Worm (Caenorhabditis elegans): ENCODE data around the gene kin-21.

Gene kin-21

DNA sequence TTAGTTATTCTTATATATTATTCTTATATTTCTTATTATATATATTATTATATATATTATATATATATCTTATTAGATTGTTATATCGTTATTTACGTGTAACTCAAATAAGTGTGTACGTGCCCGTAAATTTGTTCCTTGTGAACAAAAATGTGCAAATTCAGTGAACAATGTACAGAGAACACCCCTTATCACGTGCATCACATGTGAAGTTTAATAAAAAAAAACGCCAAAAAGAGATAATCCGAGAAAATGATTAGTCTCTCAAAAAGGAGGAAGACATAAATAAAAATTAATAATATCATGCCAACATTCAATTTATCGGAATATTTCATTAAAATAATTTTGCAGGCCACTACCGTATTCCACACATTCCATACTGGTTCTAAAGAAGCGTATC is 33.0 kb upstream of the kin-21 start:
- TF ChIP-seq ets-4 (GFP tag; optimal IDR thresholded peaks at IDR 0.05) (no peak), cebp-2 (GFP tag; IDR thresholded peaks at IDR 0.05) (no peak), lsl-1 (GFP tag; optimal IDR thresholded peaks at IDR 0.05) (no peak), F55B11.4 (tag; optimal IDR thresholded peaks at IDR 0.05; ENCODE audit: borderline replicate concordance, insufficient read depth) (no peak), lag-1 (GFP tag; IDR thresholded peaks at IDR 0.05) (no peak), cebp-1 (GFP tag; IDR thresholded peaks at IDR 0.05) (no peak), cebp-1 (tag; optimal IDR thresholded peaks at IDR 0.05) (no peak), nhr-179 (tag; optimal IDR thresholded peaks at IDR 0.05) (no peak), efl-1 (GFP tag; optimal IDR thresholded peaks at IDR 0.05) (no peak), him-1 (tag; optimal IDR thresholded peaks at IDR 0.05) (no peak), let-607 (tag; optimal IDR thresholded peaks at IDR 0.05) (no peak), unc-130 (GFP tag; optimal IDR thresholded peaks at IDR 0.05) (no peak), sptf-2 (GFP tag; optimal IDR thresholded peaks at IDR 0.05) (no peak), fkh-3 (tag; optimal IDR thresholded peaks at IDR 0.05) (no peak), bed-1 (GFP tag; IDR thresholded peaks at IDR 0.05) (no peak), athp-1 (tag; optimal IDR thresholded peaks at IDR 0.05) (no peak)

DNA sequence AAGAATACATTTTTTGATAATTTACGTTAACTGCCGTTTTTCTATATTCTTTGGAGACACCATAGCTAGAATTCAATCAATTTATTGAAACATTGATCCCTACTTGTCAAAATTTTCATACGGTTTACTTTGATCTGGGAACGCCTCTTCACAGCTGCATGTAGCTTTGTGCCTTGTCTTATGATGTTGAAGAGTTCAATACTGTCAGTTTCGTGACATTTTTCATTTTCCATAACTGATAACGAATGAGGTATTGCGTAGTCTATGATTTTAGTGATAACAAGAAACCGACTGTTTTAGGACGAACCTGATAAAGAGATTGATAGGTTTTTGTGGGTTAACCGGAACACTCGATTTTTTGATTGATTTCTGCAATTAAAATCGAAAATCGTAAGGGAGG is 31.3 kb upstream of the kin-21 start:
- TF ChIP-seq F22D6.2 (tag; optimal IDR thresholded peaks at IDR 0.05) (peak; percentile 0), lin-40 (tag; optimal IDR thresholded peaks at IDR 0.05) (peak; percentile 31), madf-8 (GFP tag; conservative IDR thresholded peaks at IDR 0.05) (no peak), ztf-22 (GFP tag; optimal IDR thresholded peaks at IDR 0.05) (peak; percentile 90), ceh-79 (tag; optimal IDR thresholded peaks at IDR 0.05) (no peak), ccch-3 (GFP tag; optimal IDR thresholded peaks at IDR 0.05) (no peak), lin-54 (GFP tag; optimal IDR thresholded peaks at IDR 0.05) (peak; percentile 34), tbp1 (GFP tag; optimal IDR thresholded peaks at IDR 0.05) (peak; percentile 35), nhr-120 (GFP tag; IDR thresholded peaks at IDR 0.05) (no peak), nhr-80 (tag; optimal IDR thresholded peaks at IDR 0.05) (peak; percentile 97), tlf-1 (GFP tag; optimal IDR thresholded peaks at IDR 0.05) (peak; percentile 54), ceh-40 (GFP tag; IDR thresholded peaks at IDR 0.05) (0 out of 2 replicates have a peak, but pooled peaks have one; percentile 7), attf-5 (GFP tag; optimal IDR thresholded peaks at IDR 0.05) (peak; percentile 18), ets-4 (GFP tag; optimal IDR thresholded peaks at IDR 0.05) (peak; percentile 83), atf-7 (tag; optimal IDR thresholded peaks at IDR 0.05) (peak; percentile 74), dox-1 (GFP tag; IDR thresholded peaks at IDR 0.05) (peak; percentile 51; the same call in 1 of the 2 replicates), egl-44 (GFP tag; IDR thresholded peaks at IDR 0.05) (0 out of 2 replicates have a peak, but pooled peaks have one; percentile 22), madf-10 (tag; optimal IDR thresholded peaks at IDR 0.05) (peak; percentile 42), let-607 (tag; optimal IDR thresholded peaks at IDR 0.05) (peak; percentile 29 to 60), ama-1 (optimal IDR thresholded peaks at IDR 0.05) (no peak), ama-1 (GFP tag; optimal IDR thresholded peaks at IDR 0.05) (no peak), repo-1 (tag; optimal IDR thresholded peaks at IDR 0.05) (peak; percentile 46), cebp-2 (GFP tag; IDR thresholded peaks at IDR 0.05) (no peak), cebp-1 (GFP tag; IDR thresholded peaks at IDR 0.05) (no peak), cebp-1 (tag; optimal IDR thresholded peaks at IDR 0.05) (peak; percentile 54), ZK185.1 (tag; optimal IDR thresholded peaks at IDR 0.05; ENCODE audit: poor library complexity, severe bottlenecking) (no peak)

DNA sequence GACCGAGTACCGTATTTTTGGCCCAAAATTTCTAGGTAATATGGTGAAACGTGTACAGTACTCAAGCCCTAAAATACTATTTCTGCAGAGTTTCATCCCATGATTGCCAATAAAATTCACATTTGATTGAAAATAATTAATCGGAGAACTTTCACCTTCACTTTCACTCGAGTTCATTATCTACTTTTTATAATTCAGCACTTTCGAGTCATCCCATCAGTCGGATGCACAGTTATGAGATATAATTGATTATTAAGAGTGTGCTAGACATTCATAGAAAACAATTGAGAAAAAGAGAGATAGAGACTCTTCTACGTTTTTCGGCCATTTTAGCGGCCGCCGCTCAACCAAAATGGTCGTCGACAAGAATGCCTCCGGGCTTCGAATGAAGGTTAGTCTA is 30.0 kb upstream of the kin-21 start, which contains the start of gene fat-3:
Gene fat-3, plus strand, starts transcription at position 313 of the 400 bp plus-strand sequence.
- TF ChIP-seq hmg-1.2 (GFP tag; IDR thresholded peaks at IDR 0.05), result peak; percentile 53; the same call in 1 of the 2 replicates
- peak; percentile 75 for TF ChIP-seq nhr-80 (tag; optimal IDR thresholded peaks at IDR 0.05)
- no peak for TF ChIP-seq ceh-58 (GFP tag; IDR thresholded peaks at IDR 0.05)
- TF ChIP-seq Y53G8AR.9 (GFP tag; conservative IDR thresholded peaks at IDR 0.05), result no peak
- no peak for TF ChIP-seq Y53F4B.3 (GFP tag; IDR thresholded peaks at IDR 0.05)
- no peak for TF ChIP-seq die-1 (tag; optimal IDR thresholded peaks at IDR 0.05)
- TF ChIP-seq tlf-1 (GFP tag; optimal IDR thresholded peaks at IDR 0.05), result no peak
